Fruit fly (Drosophila melanogaster) whole organism, prepupa: Measurements from ENCODE around the gene AGO2.

Experiments used
- Blimp-1 ChIP-seq: fragments of 200-800 bp; sonication (Bioruptor generic); optimal IDR thresholded peaks from 3 replicates; lab custom pipeline; 2017; ENCODE audit warnings: missing biosample characterization, missing genetic modification characterization, mild to moderate bottlenecking, moderate library complexity, missing genetic modification reagents
- CG10631 ChIP-seq: fragments of 200-800 bp; sonication (Bioruptor generic); optimal IDR thresholded peaks from 2 replicates; lab custom pipeline; 2016; ENCODE audit warnings: missing biosample characterization, missing genetic modification characterization
- CG11762 ChIP-seq: fragments of 200-800 bp; sonication (Bioruptor generic); optimal IDR thresholded peaks from 3 replicates; lab custom pipeline; 2016; ENCODE audit warnings: missing biosample characterization, missing genetic modification characterization; ENCODE audit not compliant: insufficient read depth
- CG11902 ChIP-seq: fragments of 200-800 bp; sonication (Bioruptor generic); optimal IDR thresholded peaks from 3 replicates; lab custom pipeline; 2016; ENCODE audit warnings: missing biosample characterization, missing genetic modification characterization
- CG15336 ChIP-seq: fragments of 200-800 bp; sonication (Bioruptor generic); IDR thresholded peaks from 2 replicates; pipeline ENCODE4 v1.3.6; 2022; ENCODE audit warnings: missing biosample characterization, missing genetic modification characterization
- CG1621 ChIP-seq: fragments of 200-800 bp; sonication (Bioruptor generic); optimal IDR thresholded peaks from 3 replicates; lab custom pipeline; 2018; ENCODE audit warnings: missing biosample characterization, mild to moderate bottlenecking, missing genetic modification characterization
- CG16779 ChIP-seq: fragments of 200-800 bp; sonication (Bioruptor generic); optimal IDR thresholded peaks from 3 replicates; lab custom pipeline; 2017; ENCODE audit warnings: missing biosample characterization, mild to moderate bottlenecking, missing genetic modification characterization
- CG3032 ChIP-seq: fragments of 200-800 bp; optimal IDR thresholded peaks from 2 replicates; lab custom pipeline; 2019; ENCODE audit warnings: missing biosample characterization, mild to moderate bottlenecking, missing genetic modification characterization, moderate library complexity
- CG34406 ChIP-seq: fragments of 200-800 bp; sonication (Bioruptor generic); optimal IDR thresholded peaks from 3 replicates; lab custom pipeline; 2016; ENCODE audit warnings: missing biosample characterization, missing genetic modification characterization
- CG4318 ChIP-seq: fragments of 200-800 bp; sonication (Bioruptor generic); optimal IDR thresholded peaks from 3 replicates; lab custom pipeline; 2017; ENCODE audit warnings: missing biosample characterization, mild to moderate bottlenecking, missing genetic modification characterization
- CG6163 ChIP-seq: fragments of 200-800 bp; sonication (Bioruptor generic); IDR thresholded peaks from 3 replicates; pipeline ENCODE4 v1.3.6; 2022; ENCODE audit warnings: missing biosample characterization, missing genetic modification characterization
- CG6792 ChIP-seq: fragments of 200-800 bp; sonication (Bioruptor generic); optimal IDR thresholded peaks from 3 replicates; lab custom pipeline; 2016; ENCODE audit warnings: missing biosample characterization, missing genetic modification characterization
- CG6854 ChIP-seq: fragments of 200-800 bp; sonication (Bioruptor generic); optimal IDR thresholded peaks from 2 replicates; lab custom pipeline; 2017; ENCODE audit warnings: missing biosample characterization, mild to moderate bottlenecking, missing genetic modification characterization
- CG8319 ChIP-seq: fragments of 200-800 bp; sonication (Bioruptor generic); optimal IDR thresholded peaks from 3 replicates; lab custom pipeline; 2016; ENCODE audit warnings: missing biosample characterization, missing genetic modification characterization
- CG9139 ChIP-seq: fragments of 200-800 bp; sonication (Bioruptor generic); optimal IDR thresholded peaks from 3 replicates; lab custom pipeline; 2017; ENCODE audit warnings: missing biosample characterization, mild to moderate bottlenecking, missing genetic modification characterization
- Eip75B ChIP-seq: fragments of 200-800 bp; sonication (Bioruptor generic); optimal IDR thresholded peaks from 3 replicates; lab custom pipeline; 2016; ENCODE audit warnings: missing biosample characterization, missing genetic modification characterization
- Eip93F ChIP-seq: fragments of 200-800 bp; sonication (Bioruptor generic); optimal IDR thresholded peaks from 2 replicates; lab custom pipeline; 2016; ENCODE audit warnings: missing biosample characterization, mild to moderate bottlenecking, missing genetic modification characterization
- Ets21C ChIP-seq: fragments of 200-800 bp; sonication (Bioruptor generic); optimal IDR thresholded peaks from 3 replicates; lab custom pipeline; 2016; ENCODE audit warnings: missing biosample characterization, missing genetic modification characterization
- Ets96B ChIP-seq: fragments of 200-800 bp; optimal IDR thresholded peaks from 2 replicates; lab custom pipeline; 2019; ENCODE audit warnings: missing biosample characterization, mild to moderate bottlenecking, missing genetic modification characterization, moderate library complexity
- Gug ChIP-seq: fragments of 200-800 bp; sonication (Bioruptor generic); IDR thresholded peaks from 2 replicates; pipeline ENCODE4 v1.3.6; 2022; ENCODE audit warnings: missing biosample characterization, missing genetic modification characterization
- Hr38 ChIP-seq: sonication (Bioruptor generic); optimal IDR thresholded peaks from 2 replicates; lab custom pipeline; 2016; ENCODE audit warnings: missing biosample characterization, missing genetic modification characterization
- Hr4 ChIP-seq: fragments of 200-800 bp; sonication (Bioruptor generic); optimal IDR thresholded peaks from 3 replicates; lab custom pipeline; 2016; ENCODE audit warnings: missing biosample characterization, missing genetic modification characterization
- Met ChIP-seq: fragments of 200-800 bp; sonication (Bioruptor generic); optimal IDR thresholded peaks from 3 replicates; lab custom pipeline; 2016; ENCODE audit warnings: missing biosample characterization, missing genetic modification characterization
- Sox102F ChIP-seq: fragments of 200-800 bp; sonication (Bioruptor generic); optimal IDR thresholded peaks from 2 replicates; lab custom pipeline; 2016; ENCODE audit warnings: missing biosample characterization, mild to moderate bottlenecking, missing genetic modification characterization
- Sox14 ChIP-seq: fragments of 200-800 bp; sonication (Bioruptor generic); optimal IDR thresholded peaks from 3 replicates; lab custom pipeline; 2016; ENCODE audit warnings: missing biosample characterization, missing genetic modification characterization
- Sox15 ChIP-seq: fragments of 200-800 bp; sonication (Bioruptor generic); optimal IDR thresholded peaks from 3 replicates; lab custom pipeline; 2016; ENCODE audit warnings: missing biosample characterization, missing genetic modification characterization
- cyc ChIP-seq: fragments of 200-800 bp; sonication (Bioruptor generic); optimal IDR thresholded peaks from 3 replicates; lab custom pipeline; 2016; ENCODE audit warnings: missing biosample characterization, missing genetic modification characterization
- eg ChIP-seq: fragments of 200-800 bp; sonication (Bioruptor generic); IDR thresholded peaks from 3 replicates; pipeline ENCODE4 v1.3.6; 2022; ENCODE audit warnings: missing biosample characterization, missing genetic modification characterization
- esn ChIP-seq: fragments of 200-800 bp; sonication (Bioruptor generic); optimal IDR thresholded peaks from 2 replicates; lab custom pipeline; 2016; ENCODE audit warnings: missing biosample characterization, mild to moderate bottlenecking, missing genetic modification characterization, moderate library complexity
- fkh ChIP-seq: fragments of 200-800 bp; sonication (Bioruptor generic); optimal IDR thresholded peaks from 3 replicates; lab custom pipeline; 2017; ENCODE audit warnings: missing biosample characterization, mild to moderate bottlenecking, missing genetic modification characterization, moderate library complexity
- lz ChIP-seq: fragments of 200-800 bp; sonication (Bioruptor generic); optimal IDR thresholded peaks from 3 replicates; lab custom pipeline; 2016; ENCODE audit warnings: missing biosample characterization, missing genetic modification characterization
- net ChIP-seq: fragments of 200-800 bp; sonication (Bioruptor generic); optimal IDR thresholded peaks from 3 replicates; lab custom pipeline; 2016; ENCODE audit warnings: missing biosample characterization, missing genetic modification characterization
- ss ChIP-seq, 2 experiments: fragments of 200-800 bp; sonication (Bioruptor generic); optimal IDR thresholded peaks; 2 replicates in 1 of 2; 3 replicates in 1 of 2; lab custom pipeline; 2017 to 2018; ENCODE audit warnings: mild to moderate bottlenecking in 2 of 2, missing biosample characterization in 2 of 2, missing genetic modification characterization in 2 of 2, moderate library complexity in 1 of 2
- svp ChIP-seq: fragments of 200-800 bp; sonication (Bioruptor generic); peaks from one replicate; lab custom pipeline; 2016; ENCODE audit warnings: missing biosample characterization, missing genetic modification characterization
- topi ChIP-seq: fragments of 200-800 bp; sonication (Bioruptor generic); optimal IDR thresholded peaks from 3 replicates; lab custom pipeline; 2016; ENCODE audit warnings: missing biosample characterization, missing genetic modification characterization
- vri ChIP-seq: fragments of 200-800 bp; sonication (Bioruptor generic); optimal IDR thresholded peaks from 3 replicates; lab custom pipeline; 2016; ENCODE audit warnings: missing biosample characterization, mild to moderate bottlenecking, missing genetic modification characterization

Gene AGO2

DNA sequence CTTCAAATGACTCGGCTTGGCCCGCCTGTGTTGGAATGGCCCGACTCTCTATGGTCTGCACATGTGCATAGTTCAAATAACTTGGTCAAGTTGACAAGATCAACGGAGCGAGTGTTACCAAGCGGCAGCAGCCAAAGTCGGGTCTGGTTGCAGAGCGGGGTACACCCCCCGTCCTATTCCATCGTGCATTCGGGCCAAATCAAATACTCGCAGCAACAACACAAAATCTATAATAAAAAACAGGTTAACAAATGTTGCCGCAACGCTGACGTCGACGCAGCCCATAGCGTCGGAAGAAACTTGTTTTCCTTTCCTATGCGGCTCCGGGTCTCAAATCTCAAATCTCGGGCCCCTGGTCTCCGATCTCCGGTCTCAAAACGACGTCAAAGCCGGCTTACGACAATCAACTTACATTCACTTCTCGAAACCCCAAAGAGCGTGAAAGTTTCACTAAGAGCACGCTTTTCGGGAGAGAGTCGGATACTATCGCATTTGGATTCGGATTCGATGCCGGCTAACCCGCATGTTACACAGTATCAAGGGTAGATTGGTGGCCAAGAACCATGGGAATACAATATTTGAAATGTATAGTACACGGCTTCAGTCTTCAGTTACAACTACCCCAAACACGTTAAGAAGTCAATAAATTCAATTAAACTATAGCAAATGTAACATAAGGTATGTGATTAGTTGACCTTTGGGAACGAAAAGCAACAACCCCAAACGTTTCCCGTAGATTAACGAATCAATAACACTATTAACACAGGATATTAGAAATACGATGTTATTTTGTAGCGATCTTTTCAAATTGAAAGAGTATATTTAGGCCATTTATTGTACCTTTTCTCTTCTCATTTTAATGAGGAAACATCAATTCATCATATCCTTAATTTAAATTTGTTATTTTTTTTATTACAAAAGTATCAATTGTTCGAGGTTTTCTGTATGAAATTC, 19.4 kb upstream of the AGO2 start (continued):
- TF ChIP-seq Ets21C (GFP tag; lab: Kevin White, UChicago) (peak; percentile 57), CG11902 (peak; percentile 32), Hr38 (GFP tag; lab: Kevin White, UChicago) (no peak), CG11762 (GFP tag; lab: Kevin White, UChicago) (peak; percentile 58), Hr4 (GFP tag; lab: Kevin White, UChicago) (peak; percentile 79), Eip93F (GFP tag; lab: Kevin White, UChicago) (no peak), Sox15 (GFP tag; lab: Kevin White, UChicago) (peak; percentile 76), CG6854 (GFP tag; lab: Kevin White, UChicago) (no peak), net (GFP tag; lab: Kevin White, UChicago) (peak; percentile 79), vri (GFP tag; lab: Kevin White, UChicago) (peak; percentile 24), Met (peak; percentile 75), topi (GFP tag; lab: Kevin White, UChicago) (peak; percentile 83), Sox102F (peak; percentile 69), cyc (GFP tag; lab: Kevin White, UChicago) (peak; percentile 77), lz (GFP tag; lab: Kevin White, UChicago) (peak; percentile 79), CG34406 (GFP tag; lab: Kevin White, UChicago) (peak; percentile 76), Ets96B (tag; lab: Kevin White, UChicago) (peak; percentile 62), CG6792 (peak; percentile 71), CG9139 (GFP tag; lab: Kevin White, UChicago) (peak; percentile 51), CG4318 (GFP tag; lab: Kevin White, UChicago) (peak; percentile 60), CG3032 (tag; lab: Kevin White, UChicago) (peak; percentile 71), fkh (peak; percentile 23), Gug (GFP tag; lab: Robert Waterston, UW) (0 out of 2 replicates have a peak, but pooled peaks have one; percentile 18), CG10631 (GFP tag; lab: Kevin White, UChicago) (peak; percentile 80), Sox14 (peak; percentile 77), CG6163 (GFP tag; lab: Robert Waterston, UW) (peak; percentile 8; the same call in 1 of the 3 replicates), Blimp-1 (GFP tag; lab: Kevin White, UChicago) (peak; percentile 34), CG16779 (tag; lab: Kevin White, UChicago) (peak; percentile 68), CG8319 (GFP tag; lab: Kevin White, UChicago) (peak; percentile 44), Eip75B (peak; percentile 76)
- TF ChIP-seq, all 60 proteins: peak for 56

- TF ChIP-seq CG10631 (GFP tag; lab: Kevin White, UChicago) = no peak
- peak; percentile 17 for TF ChIP-seq CG1621
- no peak for TF ChIP-seq svp (GFP tag; lab: Kevin White, UChicago)
- no peak for TF ChIP-seq CG15336 (GFP tag; lab: Robert Waterston, UW)
- TF ChIP-seq esn (GFP tag; lab: Kevin White, UChicago) = no peak
- TF ChIP-seq Blimp-1 (GFP tag; lab: Kevin White, UChicago) = no peak
- TF ChIP-seq CG16779 (tag; lab: Kevin White, UChicago) = no peak
- peak; percentile 18; the same call in 1 of the 3 replicates for TF ChIP-seq CG6163 (GFP tag; lab: Robert Waterston, UW)
- TF ChIP-seq eg (GFP tag; lab: Robert Waterston, UW) = peak; percentile 13; the same call in 2 of the 3 replicates
- TF ChIP-seq ss (GFP tag; optimal IDR thresholded peaks at IDR 0.05; lab: Kevin White, UChicago) = no peak
- TF ChIP-seq CG6792 = no peak
Measured at dm6 chr3L:15535228-15535598, 18.7 kb upstream of the AGO2 start, which contains the start of gene CrebA. TSS of gene CrebA (plus strand) at chr3L:15535395.
